Worm (Caenorhabditis elegans) whole organism, L1 larva: ENCODE results near the gene F20D6.8.
A peak's percentile ranks its signal among the peaks of the same experiment; 100 is the strongest.

Experiments used
- C34B4.2 ChIP-seq: sonication (generic microtip); optimal IDR thresholded peaks from 2 replicates; lab custom pipeline; 2017; ENCODE audit warnings: mild to moderate bottlenecking, missing genetic modification characterization, missing compliant biosample characterization
- aha-1 ChIP-seq: fragments of 150-350 bp; optimal IDR thresholded peaks from 2 replicates; lab custom pipeline; 2014; ENCODE audit warnings: missing biosample characterization, missing genetic modification characterization
- aly-2 ChIP-seq: fragments of 150-350 bp; optimal IDR thresholded peaks from 2 replicates; lab custom pipeline; 2014; ENCODE audit warnings: missing biosample characterization, missing genetic modification characterization
- blmp-1 ChIP-seq: fragments of 150-350 bp; optimal IDR thresholded peaks from 2 replicates; lab custom pipeline; 2014; ENCODE audit warnings: missing biosample characterization, missing genetic modification characterization
- ceh-63 ChIP-seq: fragments of 200-800 bp; sonication (Bioruptor generic); optimal IDR thresholded peaks from 2 replicates; lab custom pipeline; 2018; ENCODE audit warnings: mild to moderate bottlenecking, missing genetic modification characterization, missing compliant biosample characterization
- dpl-1 ChIP-seq, 3 experiments: fragments of 150-350 bp in 2 of 3; sonication (generic microtip) in 1 of 3; optimal IDR thresholded peaks; 2 replicates each; lab custom pipeline; 2014 to 2017; ENCODE audit warnings: missing biosample characterization in 3 of 3, missing genetic modification characterization in 3 of 3, missing genetic modification reagents in 3 of 3
- efl-1 ChIP-seq, 4 experiments: fragments of 150-350 bp; optimal IDR thresholded peaks in 3 of 4; peaks in 1 of 4; 1 replicate in 1 of 4; 2 replicates in 3 of 4; lab custom pipeline; 2014; ENCODE audit warnings: missing biosample characterization in 2 of 4, missing genetic modification characterization in 2 of 4, missing genetic modification reagents in 2 of 4
- egl-13 ChIP-seq: sonication (generic microtip); optimal IDR thresholded peaks from 2 replicates; lab custom pipeline; 2016; ENCODE audit warnings: missing genotype, missing genetic modification reagents, missing genetic modification characterization, missing compliant biosample characterization
- elt-2 ChIP-seq: sonication (generic microtip); optimal IDR thresholded peaks from 2 replicates; lab custom pipeline; 2016; ENCODE audit warnings: missing genetic modification characterization, mild to moderate bottlenecking, inconsistent platforms, missing compliant biosample characterization, missing genetic modification reagents
- elt-3 ChIP-seq, 6 experiments: fragments of 150-350 bp in 1 of 6; sonication (generic microtip); optimal IDR thresholded peaks; 2 replicates each; lab custom pipeline; 2017 to 2018; ENCODE audit warnings: missing biosample characterization in 6 of 6, missing genetic modification characterization in 6 of 6, inconsistent platforms in 1 of 6
- ets-5 ChIP-seq: fragments of 200-800 bp; sonication (Bioruptor generic); IDR thresholded peaks from 2 replicates; pipeline ENCODE4 v1.3.6; 2022; ENCODE audit warnings: missing genetic modification characterization, missing compliant biosample characterization
- grh-1 ChIP-seq: fragments of 200-800 bp; sonication (Bioruptor generic); IDR thresholded peaks from 2 replicates; pipeline ENCODE4 v1.3.6; 2022; ENCODE audit warnings: missing genetic modification reagents, missing genetic modification characterization, missing compliant biosample characterization
- hlh-4 ChIP-seq: sonication (generic microtip); optimal IDR thresholded peaks from 2 replicates; lab custom pipeline; 2016; ENCODE audit warnings: mild to moderate bottlenecking, missing genetic modification characterization, missing compliant biosample characterization
- hpl-2 ChIP-seq: fragments of 150-350 bp; optimal IDR thresholded peaks from 2 replicates; lab custom pipeline; 2014; ENCODE audit warnings: missing biosample characterization, missing genetic modification reagents, missing genetic modification characterization
- irx-1 ChIP-seq: sonication (generic microtip); optimal IDR thresholded peaks from 2 replicates; lab custom pipeline; 2016; ENCODE audit warnings: missing genetic modification characterization, missing compliant biosample characterization
- isw-1 ChIP-seq: fragments of 200-800 bp; sonication (Bioruptor generic); IDR thresholded peaks from 2 replicates; pipeline ENCODE4 v1.3.6; 2022; ENCODE audit warnings: missing genetic modification characterization, missing compliant biosample characterization
- lin-14 ChIP-seq: fragments of 200-800 bp; sonication (Bioruptor generic); optimal IDR thresholded peaks from 2 replicates; lab custom pipeline; 2018; ENCODE audit warnings: mild to moderate bottlenecking, missing genetic modification characterization, moderate library complexity, missing compliant biosample characterization
- lin-39 ChIP-seq: fragments of 150-350 bp; optimal IDR thresholded peaks from 2 replicates; lab custom pipeline; 2014; ENCODE audit warnings: missing biosample characterization, missing genetic modification reagents, missing genetic modification characterization
- lir-3 ChIP-seq: sonication (generic microtip); optimal IDR thresholded peaks from 2 replicates; lab custom pipeline; 2016; ENCODE audit warnings: mild to moderate bottlenecking, missing genetic modification characterization, moderate library complexity, missing compliant biosample characterization; ENCODE audit not compliant: poor library complexity
- lsy-2 ChIP-seq, 2 experiments: fragments of 150-350 bp; optimal IDR thresholded peaks; 2 replicates each; lab custom pipeline; 2014; ENCODE audit warnings: missing biosample characterization in 2 of 2, missing genetic modification characterization in 2 of 2
- nhr-12 ChIP-seq: sonication (generic microtip); optimal IDR thresholded peaks from 2 replicates; lab custom pipeline; 2017; ENCODE audit warnings: missing biosample characterization, missing genetic modification characterization
- nhr-71 ChIP-seq: sonication (generic microtip); optimal IDR thresholded peaks from 2 replicates; lab custom pipeline; 2016; ENCODE audit warnings: mild to moderate bottlenecking, missing genetic modification characterization, moderate library complexity, missing compliant biosample characterization
- nhr-85 ChIP-seq: sonication (generic microtip); peaks from one replicate; lab custom pipeline; 2016; ENCODE audit warnings: missing genetic modification characterization, inconsistent platforms, missing compliant biosample characterization
- pqm-1 ChIP-seq: sonication (generic microtip); optimal IDR thresholded peaks from 3 replicates; lab custom pipeline; 2017; ENCODE audit warnings: missing biosample characterization, missing genetic modification characterization
- rnt-1 ChIP-seq: sonication (generic microtip); optimal IDR thresholded peaks from 2 replicates; lab custom pipeline; 2016; ENCODE audit warnings: mild to moderate bottlenecking, missing genetic modification characterization, moderate library complexity, missing compliant biosample characterization
- snu-23 ChIP-seq: sonication (generic microtip); optimal IDR thresholded peaks from 2 replicates; lab custom pipeline; 2016; ENCODE audit warnings: missing genetic modification characterization, missing compliant biosample characterization
- sox-4 ChIP-seq: sonication (generic microtip); optimal IDR thresholded peaks from 2 replicates; lab custom pipeline; 2016; ENCODE audit warnings: missing genetic modification characterization, missing compliant biosample characterization
- tbx-2 ChIP-seq: sonication (generic microtip); optimal IDR thresholded peaks from 2 replicates; lab custom pipeline; 2016; ENCODE audit warnings: missing genetic modification characterization, missing compliant biosample characterization
- unc-130 ChIP-seq: fragments of 150-350 bp; optimal IDR thresholded peaks from 2 replicates; lab custom pipeline; 2017; ENCODE audit warnings: missing biosample characterization, missing genetic modification characterization, inconsistent platforms
- unc-30 ChIP-seq: sonication (generic microtip); optimal IDR thresholded peaks from 2 replicates; lab custom pipeline; 2017; ENCODE audit warnings: missing biosample characterization, missing genetic modification characterization
- xbp-1 ChIP-seq: sonication (generic microtip); optimal IDR thresholded peaks from 2 replicates; lab custom pipeline; 2016; ENCODE audit warnings: missing genetic modification characterization, missing compliant biosample characterization
- zip-4 ChIP-seq: fragments of 200-800 bp; sonication (Bioruptor generic); optimal IDR thresholded peaks from 2 replicates; lab custom pipeline; 2018; ENCODE audit warnings: mild to moderate bottlenecking, missing genetic modification characterization, moderate library complexity, missing compliant biosample characterization
- ztf-11 ChIP-seq, 2 experiments: sonication (generic microtip); optimal IDR thresholded peaks; 2 replicates each; lab custom pipeline; 2016 to 2017; ENCODE audit warnings: missing genetic modification characterization in 2 of 2, missing biosample characterization in 1 of 2, missing compliant biosample characterization in 1 of 2

F20D6.8 gene

DNA sequence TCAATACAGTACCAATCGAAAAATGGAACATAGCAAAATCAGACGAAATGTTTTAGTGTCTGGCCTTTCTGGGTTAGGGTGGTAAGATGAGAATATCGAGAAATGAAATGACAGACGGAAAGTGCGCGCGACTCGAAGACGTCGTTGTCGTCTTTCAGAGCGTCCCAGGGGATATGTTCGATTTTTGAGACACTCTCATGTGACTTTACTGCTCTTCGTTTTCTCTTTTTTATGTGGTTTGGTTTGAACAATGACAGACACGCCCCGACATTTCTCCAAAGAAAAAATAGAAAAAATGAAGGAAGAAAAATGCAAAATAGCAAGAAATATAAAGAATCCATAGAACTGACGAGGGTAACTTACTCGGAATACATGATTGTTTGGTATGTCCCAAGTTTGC is 42.5 kb upstream of the F20D6.8 start:
- peak; percentile 42 for TF ChIP-seq lin-14 (GFP tag; lab: Kevin White, UChicago)
- no peak for TF ChIP-seq isw-1
- no peak for TF ChIP-seq hpl-2 (GFP tag; lab: Kevin White, UChicago)

DNA sequence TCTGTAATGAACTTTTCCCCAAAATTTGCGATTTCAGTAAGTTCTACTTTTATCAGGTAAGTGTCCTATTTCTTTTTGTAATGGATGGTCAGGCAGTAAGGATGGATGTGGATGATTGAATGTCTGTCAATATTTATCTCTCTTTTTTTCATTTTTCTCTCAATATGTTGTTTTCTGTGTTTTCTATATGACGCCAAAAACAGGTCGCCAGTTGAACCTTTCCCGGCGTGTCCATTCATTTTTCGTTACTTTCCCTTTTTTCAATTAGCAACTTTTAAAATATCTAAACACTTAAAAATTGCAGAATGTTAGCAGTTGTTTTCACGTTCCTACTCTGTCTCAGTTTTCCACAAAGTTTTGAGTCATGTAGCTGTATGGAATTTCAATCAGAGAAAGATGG is 38.9 kb upstream of the F20D6.8 start, which contains the start of gene timp-1:
Gene timp-1 (plus strand): TSS at position 305 of the 400 bp plus-strand sequence.
- peak; percentile 93 for TF ChIP-seq blmp-1 (tag; lab: Kevin White, UChicago)
- no peak for TF ChIP-seq lin-39
- TF ChIP-seq ceh-63 (GFP tag; lab: Kevin White, UChicago) = no peak
- peak in 1 of 6 experiments; percentile 47 for TF ChIP-seq elt-3 (tag; optimal IDR thresholded peaks at IDR 0.05; lab: Kevin White, UChicago)

DNA sequence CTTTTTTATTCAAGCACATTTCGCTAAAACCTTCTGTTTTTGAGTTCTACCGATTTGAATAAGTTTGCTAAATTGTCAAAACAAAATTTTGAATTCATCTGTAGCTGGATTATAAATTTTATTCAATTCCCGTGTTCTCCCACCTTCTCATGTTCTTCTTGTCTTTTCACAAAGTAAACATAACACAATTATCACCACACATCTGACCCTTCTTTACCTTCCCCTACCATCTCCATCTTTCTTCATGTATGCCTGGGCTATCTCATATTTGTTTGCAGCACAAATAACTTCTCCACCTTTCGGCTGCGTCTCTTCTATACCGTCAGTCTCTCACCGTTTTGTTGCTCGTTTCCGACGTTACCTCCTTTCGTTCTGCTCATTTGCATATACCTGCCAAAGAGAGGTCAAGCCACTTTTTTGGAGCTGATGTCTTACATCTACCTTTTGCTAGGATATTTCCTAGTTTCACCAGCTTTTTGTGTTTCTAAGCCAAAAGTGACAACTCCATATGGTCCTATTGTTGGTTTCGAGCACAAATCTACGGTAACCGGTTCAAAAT is 35.1 kb upstream of the F20D6.8 start, which contains the start of gene cest-17:
Gene cest-17 (plus strand): TSS at position 248 of the 559 bp plus-strand sequence.
- TF ChIP-seq unc-30 (tag; lab: Kevin White, UChicago) (no peak), efl-1 (optimal IDR thresholded peaks at IDR 0.05; lab: Kevin White, UChicago) (no peak), efl-1 (GFP tag; optimal IDR thresholded peaks at IDR 0.05 in 1 of 2; lab: Kevin White, UChicago) (peak in 1 of 2 experiments; percentile 53)
- TF ChIP-seq, all 84 proteins: peak for 1

DNA sequence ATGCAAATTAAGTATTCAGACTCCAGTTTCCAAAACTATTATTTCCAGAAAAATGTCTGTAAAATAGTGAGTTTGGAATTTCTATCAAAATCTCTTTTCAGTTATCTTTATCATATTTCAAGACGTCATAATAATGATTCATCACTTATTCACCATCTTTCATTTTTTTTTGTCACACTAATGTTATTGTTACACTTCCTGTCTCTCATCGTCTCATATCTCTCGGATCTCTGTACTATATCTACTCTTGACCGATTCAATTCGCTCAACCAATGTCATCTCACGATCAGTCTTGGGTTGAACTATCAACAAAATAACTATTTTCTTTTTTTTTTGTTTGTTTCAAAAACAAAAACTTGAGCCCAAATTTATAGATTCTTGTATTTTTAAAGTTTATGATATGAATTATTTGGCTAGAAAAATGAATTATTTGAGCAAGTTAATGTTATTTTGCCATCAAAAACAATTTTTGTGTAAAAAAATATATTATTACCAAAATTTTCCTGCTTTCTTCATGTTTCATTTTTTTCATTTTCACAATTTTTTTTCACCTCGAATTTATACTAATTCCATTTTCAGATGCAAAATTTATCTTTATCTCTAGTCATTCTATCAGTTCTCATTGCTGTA is 33.3 kb upstream of the F20D6.8 start, which contains the start of gene cri-2:
Gene cri-2 (plus strand): TSS at position 580 of the 630 bp plus-strand sequence.
- TF ChIP-seq blmp-1 (tag; lab: Kevin White, UChicago) (peak; percentile 26), unc-30 (tag; lab: Kevin White, UChicago) (no peak), xbp-1 (tag; lab: Kevin White, UChicago) (no peak), hlh-4 (tag; lab: Kevin White, UChicago) (no peak), pqm-1 (tag; lab: Kevin White, UChicago) (no peak), unc-130 (tag; lab: Kevin White, UChicago) (no peak), ztf-11 (tag; optimal IDR thresholded peaks at IDR 0.05; lab: Kevin White, UChicago) (no peak), sox-4 (no peak), nhr-71 (tag; lab: Kevin White, UChicago) (peak; percentile 36), nhr-85 (tag; lab: Kevin White, UChicago) (peak; percentile 68), zip-4 (no peak), lir-3 (tag; lab: Kevin White, UChicago) (peak; percentile 6), snu-23 (GFP tag; lab: Kevin White, UChicago) (peak; percentile 23), rnt-1 (tag; lab: Kevin White, UChicago) (peak; percentile 33), grh-1 (no peak), C34B4.2 (tag; lab: Kevin White, UChicago) (no peak), elt-2 (tag; lab: Kevin White, UChicago) (no peak), lsy-2 (tag; optimal IDR thresholded peaks at IDR 0.05; lab: Kevin White, UChicago) (no peak), nhr-12 (tag; lab: Kevin White, UChicago) (no peak), aha-1 (tag; lab: Kevin White, UChicago) (no peak), dpl-1 (GFP tag; optimal IDR thresholded peaks at IDR 0.05; lab: Kevin White, UChicago) (no peak), lin-14 (GFP tag; lab: Kevin White, UChicago) (peak; percentile 68), irx-1 (tag; lab: Kevin White, UChicago) (no peak)
- TF ChIP-seq, all 84 proteins: peak for 7

DNA sequence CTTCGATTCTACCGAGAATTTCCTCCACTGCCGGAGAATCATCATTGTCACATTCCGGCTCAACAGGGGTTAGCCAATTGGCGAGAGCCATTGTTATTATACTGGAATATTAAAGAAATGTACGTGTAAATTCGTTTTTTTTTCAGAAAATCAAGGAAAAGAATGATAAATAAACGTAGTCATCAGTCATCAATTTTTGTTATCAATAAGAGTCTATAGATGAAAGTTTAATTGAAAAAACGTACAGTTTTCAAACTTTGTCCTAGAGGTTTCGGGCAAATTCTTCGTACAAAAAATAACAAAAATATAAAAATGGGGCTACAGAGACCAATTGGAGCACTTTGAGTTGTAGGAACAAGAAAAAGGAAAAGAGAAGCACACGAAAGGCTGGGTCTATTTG is 30.9 kb upstream of the F20D6.8 start, which contains the start of gene F20D6.11:
Gene F20D6.11 (minus strand): TSS at position 101 of the 400 bp plus-strand sequence.
- no peak for TF ChIP-seq ets-5 (GFP tag; lab: Robert Waterston, UW)
- TF ChIP-seq egl-13 (tag; lab: Kevin White, UChicago) = no peak
- no peak for TF ChIP-seq aly-2
- no peak for TF ChIP-seq sox-4
- TF ChIP-seq isw-1 = no peak
- TF ChIP-seq tbx-2 (tag; lab: Kevin White, UChicago) = no peak
- no peak for TF ChIP-seq nhr-85 (tag; lab: Kevin White, UChicago)
- no peak for TF ChIP-seq efl-1 (optimal IDR thresholded peaks at IDR 0.05; lab: Kevin White, UChicago)
- TF ChIP-seq efl-1 (GFP tag; optimal IDR thresholded peaks at IDR 0.05 in 1 of 2; lab: Kevin White, UChicago) = no peak
- TF ChIP-seq, all 84 proteins: peak for 0
